Worm (Caenorhabditis elegans): ENCODE data around the gene nhr-239.

DNA sequence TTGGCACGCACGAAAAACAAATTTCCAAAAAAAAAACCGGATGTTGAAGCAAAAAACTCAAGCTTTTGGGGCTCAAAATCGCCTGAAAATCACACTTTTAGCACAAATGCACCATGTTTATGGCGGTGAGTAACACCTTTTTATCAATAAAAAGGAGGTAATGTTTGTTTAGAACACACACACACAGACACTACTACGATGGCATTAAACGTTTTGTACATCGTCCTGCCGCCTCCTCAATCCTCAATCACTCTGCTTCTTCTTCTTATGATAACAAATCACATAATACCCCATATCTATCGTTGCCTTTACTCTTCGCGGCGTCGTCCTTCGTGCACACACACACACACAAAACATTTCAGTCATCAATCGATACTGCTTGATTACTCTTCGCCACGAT lies 24.7 kb downstream of the nhr-239 start, which contains the start of gene gpa-17:
- no peak for TF ChIP-seq him-1 (tag; optimal IDR thresholded peaks at IDR 0.05)
- TF ChIP-seq W03F9.2 (tag; optimal IDR thresholded peaks at IDR 0.05): no peak
